Fruit fly (Drosophila melanogaster): Measurements from ENCODE around the gene ovo.

ovo gene

DNA sequence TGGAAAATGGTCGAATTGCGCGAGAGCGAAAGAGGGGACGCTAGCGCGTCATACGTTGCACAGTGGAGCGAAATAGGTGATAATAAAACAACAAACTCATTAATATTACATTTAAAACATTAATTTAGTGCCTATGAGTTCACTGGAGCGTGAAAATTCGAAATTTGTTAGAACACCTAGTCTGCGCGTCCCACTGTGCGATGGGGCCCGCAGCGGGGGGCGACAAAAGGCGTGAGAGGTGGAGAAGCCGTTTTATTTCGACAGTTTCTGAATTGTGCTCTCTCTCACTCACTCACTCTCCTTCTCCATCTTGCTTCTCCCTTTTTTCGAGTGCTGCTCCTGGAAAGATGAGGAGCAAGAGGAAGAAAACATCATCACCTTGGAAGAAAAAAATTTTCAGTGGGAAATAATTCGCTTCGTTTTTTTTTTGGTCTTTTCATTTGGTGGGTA lies 35.6 kb downstream of the ovo start (continued):
- TF ChIP-seq CG6175 (GFP tag; IDR thresholded peaks at IDR 0.05) (peak; percentile 94), Drgx (GFP tag; IDR thresholded peaks at IDR 0.05) (peak; percentile 98), sc (optimal IDR thresholded peaks at IDR 0.05) (no peak), sc (GFP tag; optimal IDR thresholded peaks at IDR 0.05) (peak; percentile 80), D19A (tag; optimal IDR thresholded peaks at IDR 0.05) (peak; percentile 78), Mrtf (GFP tag; IDR thresholded peaks at IDR 0.05) (peak; percentile 95), CG12299 (tag; optimal IDR thresholded peaks at IDR 0.05) (peak; percentile 74), Atf3 (GFP tag; optimal IDR thresholded peaks at IDR 0.05) (peak; percentile 90), CG11696 (GFP tag; IDR thresholded peaks at IDR 0.05) (peak; percentile 57), Oaz (GFP tag; IDR thresholded peaks at IDR 0.05) (peak; percentile 93), esg (GFP tag; conservative IDR thresholded peaks at IDR 0.05) (peak; percentile 95), CG4617 (GFP tag; optimal IDR thresholded peaks at IDR 0.05; ENCODE audit: borderline replicate concordance) (peak; percentile 51), tap (tag; optimal IDR thresholded peaks at IDR 0.05) (peak; percentile 86), vfl (GFP tag; optimal IDR thresholded peaks at IDR 0.05) (peak; percentile 90), CG18764 (GFP tag; optimal IDR thresholded peaks at IDR 0.05) (peak; percentile 86), CG34422 (GFP tag; IDR thresholded peaks at IDR 0.05) (peak; percentile 98), hb (GFP tag; IDR thresholded peaks at IDR 0.05; ENCODE audit: partially characterized antibody) (0 out of 3 replicates have a peak, but pooled peaks have one; percentile 47), CG9437 (GFP tag; optimal IDR thresholded peaks at IDR 0.05) (peak; percentile 81), Rfx (GFP tag; IDR thresholded peaks at IDR 0.05) (peak; percentile 98), CG6813 (GFP tag; optimal IDR thresholded peaks at IDR 0.05) (peak; percentile 96), ftz-f1 (GFP tag; optimal IDR thresholded peaks at IDR 0.05) (peak; percentile 79), CG30020 (tag; optimal IDR thresholded peaks at IDR 0.05) (peak; percentile 57), CG8388 (GFP tag; optimal IDR thresholded peaks at IDR 0.05) (peak; percentile 81), gsb-n (tag; optimal IDR thresholded peaks at IDR 0.05) (peak; percentile 91), CG6254 (GFP tag; optimal IDR thresholded peaks at IDR 0.05) (peak; percentile 91), CG8765 (GFP tag; IDR thresholded peaks at IDR 0.05) (peak; percentile 94), caup (GFP tag; optimal IDR thresholded peaks at IDR 0.05; ENCODE audit: severe bottlenecking) (peak; percentile 96), CG16815 (GFP tag; optimal IDR thresholded peaks at IDR 0.05) (peak; percentile 94), unpg (GFP tag; optimal IDR thresholded peaks at IDR 0.05) (peak; percentile 92), tna (GFP tag; IDR thresholded peaks at IDR 0.05; ENCODE audit: partially characterized antibody) (peak; percentile 47; the same call in 1 of the 2 replicates), CG3407 (GFP tag; optimal IDR thresholded peaks at IDR 0.05) (peak; percentile 89), CG8089 (GFP tag; optimal IDR thresholded peaks at IDR 0.05) (peak; percentile 90), CG2678 (tag; optimal IDR thresholded peaks at IDR 0.05) (peak; percentile 92), CG14710 (tag; optimal IDR thresholded peaks at IDR 0.05) (peak; percentile 83), repo (GFP tag; optimal IDR thresholded peaks at IDR 0.05) (peak; percentile 92), HmgD (GFP tag; optimal IDR thresholded peaks at IDR 0.05) (peak; percentile 88), Spps (tag; optimal IDR thresholded peaks at IDR 0.05) (peak; percentile 69), lbe (GFP tag; optimal IDR thresholded peaks at IDR 0.05) (peak; percentile 83), pros (GFP tag; optimal IDR thresholded peaks at IDR 0.05) (peak; percentile 95), CG2202 (tag; optimal IDR thresholded peaks at IDR 0.05) (peak; percentile 79), CG7963 (GFP tag; IDR thresholded peaks at IDR 0.05; ENCODE audit: partially characterized antibody) (no peak), CG9727 (GFP tag; optimal IDR thresholded peaks at IDR 0.05) (peak; percentile 95), CG6654 (GFP tag; optimal IDR thresholded peaks at IDR 0.05) (peak; percentile 81), Blimp-1 (GFP tag; optimal IDR thresholded peaks at IDR 0.05) (peak; percentile 84), sna (GFP tag; IDR thresholded peaks at IDR 0.05; ENCODE audit: partially characterized antibody) (no peak), fru (optimal IDR thresholded peaks at IDR 0.05) (no peak), Ptx1 (GFP tag; IDR thresholded peaks at IDR 0.05) (peak; percentile 98), grn (GFP tag; optimal IDR thresholded peaks at IDR 0.05) (peak; percentile 73), CG1603 (tag; optimal IDR thresholded peaks at IDR 0.05) (peak; percentile 96), Gug (GFP tag; IDR thresholded peaks at IDR 0.05) (peak; percentile 97)

All from whole organism, embryonic.